Fruit fly (Drosophila melanogaster): ENCODE results near the gene Cpr65Av.

Cpr65Av gene

DNA sequence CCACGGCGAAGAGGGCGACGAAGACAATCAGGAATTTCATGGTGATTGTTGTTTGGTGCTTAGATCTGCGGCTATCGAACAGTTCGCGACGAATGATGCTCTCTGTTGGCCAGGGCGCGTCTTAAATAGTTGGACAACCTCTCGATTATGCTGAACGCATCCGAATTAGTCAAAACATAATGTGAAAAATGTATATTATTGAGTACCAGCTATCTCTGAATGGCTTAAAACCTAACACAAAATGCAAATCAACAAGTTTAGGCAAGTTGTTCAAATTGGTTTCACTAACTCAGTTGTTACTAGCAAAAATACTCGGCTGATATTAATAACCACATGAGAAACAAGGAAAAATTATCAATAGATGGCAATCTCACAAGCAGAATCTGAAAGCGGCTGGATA, 4.6 kb downstream of the Cpr65Av start, which contains the start of gene Lcp65Ag1:
Gene Lcp65Ag1, minus strand, starts transcription at position 101 of the 400 bp plus-strand sequence.
- TF ChIP-seq cnc (optimal IDR thresholded peaks at IDR 0.05) (no peak), bab1 (GFP tag; optimal IDR thresholded peaks at IDR 0.05) (no peak), Mnt (GFP tag; optimal IDR thresholded peaks at IDR 0.05) (no peak), CG7101 (tag; optimal IDR thresholded peaks at IDR 0.05) (no peak), pad (GFP tag; optimal IDR thresholded peaks at IDR 0.05) (no peak), cic (GFP tag; optimal IDR thresholded peaks at IDR 0.05) (no peak), Crg-1 (GFP tag; optimal IDR thresholded peaks at IDR 0.05) (no peak), CG1620 (GFP tag; optimal IDR thresholded peaks at IDR 0.05) (no peak), Clk (GFP tag; optimal IDR thresholded peaks at IDR 0.05) (no peak), CG14711 (tag; optimal IDR thresholded peaks at IDR 0.05) (no peak)

DNA sequence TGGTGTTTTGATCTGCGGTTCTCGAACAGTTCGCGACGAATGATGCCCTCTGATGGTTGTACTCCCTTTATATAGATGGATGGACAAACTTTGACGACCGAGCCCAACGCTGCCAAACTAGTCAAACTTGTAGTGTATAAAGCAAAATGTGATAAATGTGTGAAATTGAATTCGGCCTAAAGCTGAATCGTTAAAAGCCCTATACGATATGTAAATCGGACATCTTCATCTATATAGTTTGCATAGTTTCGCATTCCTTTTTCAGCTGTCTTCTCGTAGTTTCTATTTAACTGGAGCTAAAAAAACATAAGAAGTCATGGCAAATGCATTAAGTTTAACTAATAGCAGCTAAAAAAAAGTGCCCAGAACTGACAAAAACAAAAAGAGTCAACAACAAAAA, 6.2 kb downstream of the Cpr65Av start, which contains the start of gene Lcp65Ag2:
Gene Lcp65Ag2, minus strand, starts transcription at position 48 of the 400 bp plus-strand sequence.
- TF ChIP-seq CG7101 (tag; optimal IDR thresholded peaks at IDR 0.05): no peak
- no peak for TF ChIP-seq CG1620 (GFP tag; optimal IDR thresholded peaks at IDR 0.05)
- no peak for TF ChIP-seq cnc (optimal IDR thresholded peaks at IDR 0.05)

DNA sequence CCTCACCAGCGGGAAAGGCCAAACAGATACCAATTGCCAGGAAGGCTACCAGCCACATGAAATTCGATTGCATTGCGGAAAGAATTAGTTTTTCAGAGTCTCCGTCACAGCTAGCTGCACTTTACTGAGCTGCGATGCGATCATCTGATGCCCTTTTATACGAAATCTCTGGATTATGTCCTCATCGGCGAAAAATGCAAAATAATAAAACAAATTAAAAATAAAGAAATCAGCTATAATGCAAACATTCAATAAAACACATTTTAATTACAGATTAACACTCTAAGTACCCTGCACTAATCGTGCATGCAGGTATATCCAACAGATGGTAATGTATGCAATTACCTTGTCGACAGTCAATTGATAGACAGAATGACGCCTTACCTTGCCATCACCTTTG, 7.8 kb downstream of the Cpr65Av start, which contains the start of gene Cpr65Au:
Gene Cpr65Au, minus strand, starts transcription at position 101 of the 400 bp plus-strand sequence.
- TF ChIP-seq CG11617 (GFP tag; optimal IDR thresholded peaks at IDR 0.05) (no peak), Clk (GFP tag; optimal IDR thresholded peaks at IDR 0.05) (no peak), Mnt (GFP tag; optimal IDR thresholded peaks at IDR 0.05) (no peak), Crg-1 (GFP tag; optimal IDR thresholded peaks at IDR 0.05) (no peak), kay (GFP tag; ENCODE audit: borderline replicate concordance) (no peak), CG5204 (GFP tag; optimal IDR thresholded peaks at IDR 0.05) (no peak), CG14711 (tag; optimal IDR thresholded peaks at IDR 0.05) (no peak), bab1 (GFP tag; optimal IDR thresholded peaks at IDR 0.05) (no peak), CG7045 (GFP tag; optimal IDR thresholded peaks at IDR 0.05) (no peak), CG12768 (GFP tag; optimal IDR thresholded peaks at IDR 0.05) (no peak), CG33017 (tag; optimal IDR thresholded peaks at IDR 0.05) (no peak), toe (GFP tag; optimal IDR thresholded peaks at IDR 0.05) (no peak)

DNA sequence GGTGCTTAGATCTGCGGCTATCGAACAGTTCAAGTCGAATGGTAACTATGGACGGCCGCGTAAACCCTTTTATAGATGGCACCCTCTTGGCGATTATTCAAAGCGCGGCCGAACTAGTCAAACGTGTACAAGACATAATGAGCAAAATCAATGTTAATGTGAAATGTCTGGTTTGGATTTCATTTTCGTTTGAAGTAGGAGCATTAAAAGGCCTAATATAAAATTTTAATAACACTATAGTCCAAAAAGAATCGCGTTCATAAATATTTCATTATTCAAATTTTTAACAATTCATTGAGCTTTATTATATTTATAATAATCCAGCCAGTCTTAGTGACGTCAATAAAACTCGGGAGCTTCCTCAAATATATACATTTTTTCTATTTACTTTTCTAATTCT, 8.8 kb downstream of the Cpr65Av start, which contains the start of gene Lcp65Ag3:
Gene Lcp65Ag3, minus strand, starts transcription at position 46 of the 400 bp plus-strand sequence.
- TF ChIP-seq CG11617 (GFP tag; optimal IDR thresholded peaks at IDR 0.05) (no peak), cic (GFP tag; optimal IDR thresholded peaks at IDR 0.05) (no peak), Clk (GFP tag; optimal IDR thresholded peaks at IDR 0.05) (no peak), Hr96 (GFP tag; optimal IDR thresholded peaks at IDR 0.05) (no peak), tj (GFP tag; optimal IDR thresholded peaks at IDR 0.05) (no peak), bab1 (GFP tag; optimal IDR thresholded peaks at IDR 0.05) (no peak), CG5204 (GFP tag; optimal IDR thresholded peaks at IDR 0.05) (no peak), CG33017 (tag; optimal IDR thresholded peaks at IDR 0.05) (no peak), CG1620 (GFP tag; optimal IDR thresholded peaks at IDR 0.05) (no peak)

DNA sequence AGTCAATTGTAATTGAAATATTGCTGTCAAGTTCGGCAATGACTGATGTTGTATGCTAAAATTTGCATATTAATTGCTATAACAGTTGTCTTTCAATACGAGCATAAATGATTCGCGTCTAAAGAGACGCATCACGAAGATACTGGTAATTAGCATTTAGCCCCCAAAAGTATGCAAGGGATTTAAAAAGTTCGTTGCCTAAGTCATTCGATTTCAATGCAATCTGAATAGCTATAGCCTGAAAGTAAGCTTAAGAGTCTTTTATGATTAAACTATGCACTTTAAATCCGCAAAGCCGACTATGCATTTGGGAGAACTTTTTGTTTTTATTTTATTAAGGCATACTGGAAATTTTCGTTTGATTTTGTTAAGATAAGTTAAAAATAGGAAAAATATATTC, 10.2 kb downstream of the Cpr65Av start:
- TF ChIP-seq CG7101 (tag; optimal IDR thresholded peaks at IDR 0.05) (no peak), cic (GFP tag; optimal IDR thresholded peaks at IDR 0.05) (no peak), CG14711 (tag; optimal IDR thresholded peaks at IDR 0.05) (no peak), CG7045 (GFP tag; optimal IDR thresholded peaks at IDR 0.05) (no peak), CG33017 (tag; optimal IDR thresholded peaks at IDR 0.05) (no peak), CG12768 (GFP tag; optimal IDR thresholded peaks at IDR 0.05) (no peak), CG1620 (GFP tag; optimal IDR thresholded peaks at IDR 0.05) (no peak), tj (GFP tag; optimal IDR thresholded peaks at IDR 0.05) (no peak), Hr96 (GFP tag; optimal IDR thresholded peaks at IDR 0.05) (no peak), CG11617 (GFP tag; optimal IDR thresholded peaks at IDR 0.05) (no peak), ovo (GFP tag; optimal IDR thresholded peaks at IDR 0.05) (no peak), bab1 (GFP tag; optimal IDR thresholded peaks at IDR 0.05) (no peak)

DNA sequence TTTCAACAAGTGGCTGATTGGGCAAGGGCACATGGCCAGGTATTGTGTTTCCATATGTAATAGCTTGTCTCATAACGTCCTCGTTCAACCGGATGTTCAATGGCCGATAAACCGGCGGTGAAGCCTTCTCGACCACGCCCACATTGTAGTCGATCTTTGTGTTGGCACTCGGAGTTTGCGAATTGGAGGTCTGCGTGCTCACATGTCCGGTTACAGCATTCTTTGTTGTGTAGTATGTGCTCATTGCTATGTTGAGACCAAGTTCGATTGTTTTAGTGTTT, 14.4 kb downstream of the Cpr65Av start:
- TF ChIP-seq Mnt (GFP tag; optimal IDR thresholded peaks at IDR 0.05): no peak
- no peak for TF ChIP-seq CG12768 (GFP tag; optimal IDR thresholded peaks at IDR 0.05)
- TF ChIP-seq Clk (GFP tag; optimal IDR thresholded peaks at IDR 0.05): no peak
- TF ChIP-seq toe (GFP tag; optimal IDR thresholded peaks at IDR 0.05): no peak
- TF ChIP-seq ovo (GFP tag; optimal IDR thresholded peaks at IDR 0.05): no peak
- TF ChIP-seq Crg-1 (GFP tag; optimal IDR thresholded peaks at IDR 0.05): no peak
- TF ChIP-seq CG33017 (tag; optimal IDR thresholded peaks at IDR 0.05): no peak
- TF ChIP-seq CG7045 (GFP tag; optimal IDR thresholded peaks at IDR 0.05): no peak
- TF ChIP-seq CG1620 (GFP tag; optimal IDR thresholded peaks at IDR 0.05): no peak
- no peak for TF ChIP-seq cnc (optimal IDR thresholded peaks at IDR 0.05)
- no peak for TF ChIP-seq Hr96 (GFP tag; optimal IDR thresholded peaks at IDR 0.05)
- no peak for TF ChIP-seq CG5204 (GFP tag; optimal IDR thresholded peaks at IDR 0.05)
- TF ChIP-seq tj (GFP tag; optimal IDR thresholded peaks at IDR 0.05): no peak
- TF ChIP-seq bab1 (GFP tag; optimal IDR thresholded peaks at IDR 0.05): no peak

DNA sequence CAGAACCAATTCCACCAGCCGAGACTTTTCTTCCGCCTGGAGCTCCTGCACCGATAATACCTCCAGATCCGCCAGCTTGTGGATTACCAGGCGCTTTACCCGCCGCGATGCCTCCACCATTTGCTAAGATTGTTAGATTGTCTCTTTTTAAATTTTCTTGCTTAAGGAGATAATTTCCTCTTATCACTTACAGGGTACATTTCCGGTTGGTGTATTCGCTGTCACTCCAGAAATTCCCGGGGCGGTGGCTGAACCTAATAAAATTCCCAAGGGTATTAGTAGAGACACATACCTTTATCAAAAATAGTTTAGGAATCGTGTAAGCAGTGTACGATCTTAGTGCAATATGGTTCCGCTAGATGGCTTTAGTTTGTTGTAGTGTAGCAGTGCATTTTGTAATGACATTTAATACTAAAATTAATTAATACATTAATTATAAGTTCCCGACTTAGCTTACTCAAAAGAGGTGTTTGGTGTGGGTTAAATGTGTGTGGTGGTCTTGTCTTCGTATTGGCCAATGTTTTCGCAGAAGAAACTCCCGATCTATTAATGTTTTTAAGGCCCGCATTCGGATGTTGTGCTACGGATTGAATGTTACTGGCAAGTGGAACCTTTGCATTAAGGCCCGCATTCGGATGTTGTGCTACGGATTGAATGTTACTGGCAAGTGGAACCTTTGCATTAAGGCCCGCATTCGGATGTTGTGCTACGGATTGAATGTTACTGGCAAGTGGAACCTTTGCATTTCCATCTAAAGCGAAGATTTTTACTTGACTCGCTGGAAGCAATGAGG, 15.0 kb downstream of the Cpr65Av start:
- no peak for TF ChIP-seq Crg-1 (GFP tag; optimal IDR thresholded peaks at IDR 0.05)
- no peak for TF ChIP-seq pad (GFP tag; optimal IDR thresholded peaks at IDR 0.05)
- peak; percentile 47 for TF ChIP-seq Hr96 (GFP tag; optimal IDR thresholded peaks at IDR 0.05)
- no peak for TF ChIP-seq cnc (optimal IDR thresholded peaks at IDR 0.05)
- TF ChIP-seq toe (GFP tag; optimal IDR thresholded peaks at IDR 0.05): peak; percentile 12
- no peak for TF ChIP-seq cic (GFP tag; optimal IDR thresholded peaks at IDR 0.05)
- peak; percentile 20 for TF ChIP-seq CG7045 (GFP tag; optimal IDR thresholded peaks at IDR 0.05)
- TF ChIP-seq Mnt (GFP tag; optimal IDR thresholded peaks at IDR 0.05): no peak
- TF ChIP-seq CG12768 (GFP tag; optimal IDR thresholded peaks at IDR 0.05): no peak
- no peak for TF ChIP-seq CG5204 (GFP tag; optimal IDR thresholded peaks at IDR 0.05)
- TF ChIP-seq kay (GFP tag; ENCODE audit: borderline replicate concordance): no peak
- TF ChIP-seq CG11617 (GFP tag; optimal IDR thresholded peaks at IDR 0.05): no peak
- TF ChIP-seq CG14711 (tag; optimal IDR thresholded peaks at IDR 0.05): no peak
- no peak for TF ChIP-seq Clk (GFP tag; optimal IDR thresholded peaks at IDR 0.05)
- no peak for TF ChIP-seq ovo (GFP tag; optimal IDR thresholded peaks at IDR 0.05)
